Worm (Caenorhabditis elegans) whole organism, early embryonic: Measurements from ENCODE around the gene idpp-9.

Source experiments
- F13C5.2 ChIP-seq: sonication (generic microtip); optimal IDR thresholded peaks from 2 replicates; lab custom pipeline; 2017; ENCODE audit warnings: mild to moderate bottlenecking, missing genetic modification characterization, inconsistent platforms, missing compliant biosample characterization
- aly-1 ChIP-seq: sonication (generic microtip); optimal IDR thresholded peaks from 2 replicates; lab custom pipeline; 2016; ENCODE audit warnings: missing genetic modification characterization, missing compliant biosample characterization
- ama-1 ChIP-seq: fragments of 150-350 bp; optimal IDR thresholded peaks from 2 replicates; lab custom pipeline; 2014
- ceh-13 ChIP-seq: fragments of 200-800 bp; sonication (Bioruptor generic); optimal IDR thresholded peaks from 2 replicates; lab custom pipeline; 2018; ENCODE audit warnings: mild to moderate bottlenecking, missing genetic modification characterization, missing compliant biosample characterization
- ceh-36 ChIP-seq: sonication (generic microtip); optimal IDR thresholded peaks from 2 replicates; lab custom pipeline; 2016; ENCODE audit warnings: missing genetic modification characterization, inconsistent platforms, missing compliant biosample characterization
- ets-7 ChIP-seq: sonication (generic microtip); optimal IDR thresholded peaks from 2 replicates; lab custom pipeline; 2016; ENCODE audit warnings: missing genotype, missing genetic modification characterization, missing compliant biosample characterization
- hmbx-1 ChIP-seq: sonication (generic microtip); optimal IDR thresholded peaks from 2 replicates; lab custom pipeline; 2016; ENCODE audit warnings: mild to moderate bottlenecking, missing genetic modification characterization, missing compliant biosample characterization
- hmg-4 ChIP-seq: fragments of 200-800 bp; sonication (Bioruptor generic); optimal IDR thresholded peaks from 2 replicates; lab custom pipeline; 2018; ENCODE audit warnings: mild to moderate bottlenecking, missing genetic modification characterization, missing compliant biosample characterization
- hnd-1 ChIP-seq: sonication (generic microtip); optimal IDR thresholded peaks from 2 replicates; lab custom pipeline; 2016; ENCODE audit warnings: missing genetic modification characterization, missing compliant biosample characterization
- pes-1 ChIP-seq: fragments of 200-800 bp; sonication (Bioruptor generic); IDR thresholded peaks from 2 replicates; pipeline ENCODE4 v1.3.6; 2022; ENCODE audit warnings: missing genetic modification reagents, missing genetic modification characterization, missing compliant biosample characterization
- scrt-1 ChIP-seq: fragments of 200-800 bp; sonication (Bioruptor generic); IDR thresholded peaks from 2 replicates; pipeline ENCODE4 v1.3.6; 2022; ENCODE audit warnings: missing genetic modification characterization, missing compliant biosample characterization
- sea-1 ChIP-seq: fragments of 200-800 bp; sonication (Bioruptor generic); conservative IDR thresholded peaks from 2 replicates; pipeline ENCODE4 v1.3.6; 2022; ENCODE audit warnings: missing genetic modification characterization, missing compliant biosample characterization
- tbx-11 ChIP-seq: fragments of 200-800 bp; sonication (Bioruptor generic); IDR thresholded peaks from 2 replicates; pipeline ENCODE4 v1.3.6; 2022; ENCODE audit warnings: missing genetic modification characterization, missing compliant biosample characterization
- tra-4 ChIP-seq: sonication (generic microtip); optimal IDR thresholded peaks from 2 replicates; lab custom pipeline; 2017; ENCODE audit warnings: missing genetic modification characterization, missing compliant biosample characterization

The idpp-9 gene

DNA sequence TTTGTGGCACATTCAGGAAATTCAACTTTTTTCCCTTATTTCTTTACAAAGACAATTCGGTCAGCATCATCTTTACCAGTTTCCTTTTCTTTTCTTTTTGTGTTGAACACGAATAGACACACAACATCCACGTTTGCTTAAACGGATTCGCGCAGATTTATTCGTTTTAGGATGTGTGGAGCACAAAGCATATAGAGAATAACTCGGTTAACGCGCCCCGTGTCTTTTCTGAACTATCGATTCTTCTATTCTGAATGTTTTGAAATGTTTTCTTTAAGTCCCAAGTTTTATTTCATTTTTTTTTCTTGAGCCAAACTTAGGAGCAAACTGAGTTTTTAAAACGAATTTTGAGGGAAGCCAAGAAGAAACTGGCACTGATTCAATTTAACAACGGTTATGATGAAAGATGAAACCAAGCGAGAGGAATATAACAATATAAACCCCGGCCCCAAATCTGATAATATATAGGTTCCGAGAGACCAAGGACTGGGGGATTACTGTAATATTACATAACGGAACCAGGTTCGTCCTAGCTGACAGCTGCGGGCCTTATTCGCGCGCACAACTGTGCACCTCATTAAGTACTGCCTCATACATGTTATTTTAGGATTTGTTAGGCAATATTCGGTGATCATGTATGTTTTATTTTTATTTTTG is 43.9 kb downstream of the idpp-9 start:
- no peak for TF ChIP-seq ceh-13 (GFP tag; lab: Kevin White, UChicago)
- no peak for TF ChIP-seq tbx-11 (GFP tag; lab: Robert Waterston, UW)
- no peak for TF ChIP-seq ets-7
- no peak for TF ChIP-seq scrt-1 (GFP tag; lab: Robert Waterston, UW)
- TF ChIP-seq hmg-4 (GFP tag; lab: Kevin White, UChicago): no peak
- no peak for TF ChIP-seq sea-1 (GFP tag; lab: Robert Waterston, UW)
- no peak for TF ChIP-seq tra-4 (tag; lab: Kevin White, UChicago)
- no peak for TF ChIP-seq ceh-36 (tag; lab: Kevin White, UChicago)
- no peak for TF ChIP-seq aly-1

DNA sequence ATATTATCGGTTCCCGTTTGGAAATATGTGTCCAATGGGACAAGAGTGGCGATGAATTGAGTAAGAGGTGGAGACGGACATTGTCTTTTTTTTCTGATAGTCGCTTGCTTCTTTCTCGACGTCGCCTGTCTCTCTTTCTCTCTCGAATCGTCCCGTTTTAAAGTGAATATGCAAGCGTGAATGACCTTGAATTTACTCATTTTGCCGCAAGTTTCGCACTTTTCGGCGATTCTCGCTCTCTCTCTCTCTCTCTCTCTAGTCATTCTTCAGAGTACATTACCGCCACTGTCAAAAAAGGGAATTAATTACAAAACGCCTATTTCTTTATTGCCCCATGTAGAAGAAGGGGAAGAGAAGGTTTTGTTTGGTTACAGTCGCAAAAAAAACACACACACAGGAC is 47.9 kb downstream of the idpp-9 start:
- TF ChIP-seq ama-1 (lab: Kevin White, UChicago) (no peak), tbx-11 (GFP tag; lab: Robert Waterston, UW) (no peak), hmbx-1 (no peak), pes-1 (GFP tag; lab: Robert Waterston, UW) (no peak), tra-4 (tag; lab: Kevin White, UChicago) (no peak), hnd-1 (tag; lab: Kevin White, UChicago) (no peak), aly-1 (no peak), F13C5.2 (tag; lab: Kevin White, UChicago) (no peak)

DNA sequence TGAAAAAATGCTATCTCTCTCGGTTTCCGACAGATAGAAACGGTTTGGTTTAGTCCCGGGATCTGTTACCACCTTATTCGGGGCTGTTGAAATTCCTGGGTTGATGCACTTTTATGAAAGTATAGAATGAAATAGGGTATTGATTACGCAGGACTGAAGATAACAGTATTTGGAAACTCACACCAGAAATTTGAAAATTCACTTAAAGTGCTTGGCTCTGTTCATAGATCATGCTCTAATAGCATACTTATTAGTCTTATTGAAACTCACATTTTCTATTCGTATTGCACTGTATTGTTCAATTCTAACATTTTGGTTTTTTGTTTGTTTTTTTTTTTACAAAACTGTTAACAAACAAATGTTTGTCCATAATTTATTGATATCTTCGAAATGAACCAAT is 49.5 kb downstream of the idpp-9 start:
- no peak for TF ChIP-seq tra-4 (tag; lab: Kevin White, UChicago)
- TF ChIP-seq pes-1 (GFP tag; lab: Robert Waterston, UW): no peak
- TF ChIP-seq hmbx-1: no peak
- TF ChIP-seq tbx-11 (GFP tag; lab: Robert Waterston, UW): no peak
- no peak for TF ChIP-seq ama-1 (lab: Kevin White, UChicago)
